Worm (Caenorhabditis elegans) whole organism, young adult: ENCODE data around the gene nhr-152.

ENCODE experiments used
- B0019.2 ChIP-seq: fragments of 200-800 bp; sonication (Bioruptor generic); conservative IDR thresholded peaks from 2 replicates; pipeline ENCODE4 v1.3.6; 2022; ENCODE audit warnings: missing genetic modification reagents, missing genetic modification characterization, missing compliant biosample characterization
- B0035.1 ChIP-seq: sonication (generic microtip); optimal IDR thresholded peaks from 2 replicates; lab custom pipeline; 2016; ENCODE audit warnings: missing genetic modification characterization, mild to moderate bottlenecking, missing compliant biosample characterization, missing genotype, missing genetic modification reagents
- B0261.1 ChIP-seq: sonication (generic microtip); optimal IDR thresholded peaks from 2 replicates; lab custom pipeline; 2016; ENCODE audit warnings: mild to moderate bottlenecking, missing genetic modification characterization, moderate library complexity, missing compliant biosample characterization
- C06A6.2 ChIP-seq: fragments of 200-800 bp; sonication (Bioruptor generic); conservative IDR thresholded peaks from 2 replicates; pipeline ENCODE4 v1.3.6; 2022; ENCODE audit warnings: missing genetic modification characterization, missing compliant biosample characterization
- F39B2.1 ChIP-seq: fragments of 200-800 bp; sonication (Bioruptor generic); IDR thresholded peaks from 2 replicates; pipeline ENCODE4 v1.3.6; 2022; ENCODE audit warnings: missing genetic modification reagents, missing genetic modification characterization, missing compliant biosample characterization
- aptf-3 ChIP-seq: fragments of 200-800 bp; sonication (Bioruptor generic); IDR thresholded peaks from 2 replicates; pipeline ENCODE4 v1.3.6; 2022; ENCODE audit warnings: missing genetic modification characterization, missing compliant biosample characterization
- attf-3 ChIP-seq: fragments of 200-800 bp; sonication (Bioruptor generic); conservative IDR thresholded peaks from 2 replicates; pipeline ENCODE4 v1.3.6; 2022; ENCODE audit warnings: missing genetic modification reagents, missing genetic modification characterization, missing compliant biosample characterization
- hmg-1.2 ChIP-seq: fragments of 200-800 bp; sonication (Bioruptor generic); IDR thresholded peaks from 2 replicates; pipeline ENCODE4 v1.3.6; 2022; ENCODE audit warnings: missing genetic modification reagents, missing genetic modification characterization, missing compliant biosample characterization
- hrde-1 ChIP-seq: sonication (generic microtip); optimal IDR thresholded peaks from 2 replicates; lab custom pipeline; 2016; ENCODE audit warnings: missing genetic modification characterization, mild to moderate bottlenecking, missing compliant biosample characterization, moderate library complexity, missing genotype, missing genetic modification reagents, borderline replicate concordance
- nhr-179 ChIP-seq: sonication (generic microtip); optimal IDR thresholded peaks from 2 replicates; lab custom pipeline; 2016; ENCODE audit warnings: mild to moderate bottlenecking, missing genetic modification characterization, missing compliant biosample characterization
- nhr-80 ChIP-seq: sonication (generic microtip); optimal IDR thresholded peaks from 2 replicates; lab custom pipeline; 2016; ENCODE audit warnings: missing genetic modification characterization, missing compliant biosample characterization
- pha-4 ChIP-seq: fragments of 150-350 bp; sonication (generic microtip); optimal IDR thresholded peaks from 2 replicates; lab custom pipeline; 2014; ENCODE audit warnings: missing biosample characterization, missing genetic modification reagents, missing genetic modification characterization
- repo-1 ChIP-seq: sonication (generic microtip); optimal IDR thresholded peaks from 2 replicates; lab custom pipeline; 2017; ENCODE audit warnings: mild to moderate bottlenecking, missing genetic modification characterization, missing compliant biosample characterization
- somi-1 ChIP-seq: fragments of 200-800 bp; sonication (Bioruptor generic); optimal IDR thresholded peaks from 2 replicates; lab custom pipeline; 2018; ENCODE audit warnings: mild to moderate bottlenecking, missing genetic modification characterization, missing compliant biosample characterization
- unc-62 ChIP-seq: fragments of 150-350 bp; optimal IDR thresholded peaks from 2 replicates; lab custom pipeline; 2014; ENCODE audit warnings: missing biosample characterization, missing genetic modification reagents, missing genetic modification characterization
- xnd-1 ChIP-seq: sonication (generic microtip); optimal IDR thresholded peaks from 2 replicates; lab custom pipeline; 2016; ENCODE audit warnings: missing genotype, missing genetic modification reagents, missing genetic modification characterization, missing compliant biosample characterization
- ztf-26 ChIP-seq: sonication (generic microtip); optimal IDR thresholded peaks from 2 replicates; lab custom pipeline; 2017; ENCODE audit warnings: missing genetic modification characterization, missing compliant biosample characterization
- ztf-28 ChIP-seq: fragments of 200-800 bp; sonication (Bioruptor generic); IDR thresholded peaks from 2 replicates; pipeline ENCODE4 v1.3.6; 2022; ENCODE audit warnings: missing genetic modification reagents, missing genetic modification characterization, missing compliant biosample characterization
- ztf-3 ChIP-seq: fragments of 200-800 bp; sonication (Bioruptor generic); optimal IDR thresholded peaks from 2 replicates; lab custom pipeline; 2018; ENCODE audit warnings: mild to moderate bottlenecking, missing genetic modification characterization, missing compliant biosample characterization

The nhr-152 gene

ce11 chrV:7735319-7735718, 49.2 kb downstream of the nhr-152 start, which contains the start of gene srr-10:
srr-10 (plus strand) TSS chrV:7735619.
- no peak for TF ChIP-seq F39B2.1 (GFP tag; lab: Robert Waterston, UW)
- TF ChIP-seq B0019.2 (GFP tag; lab: Robert Waterston, UW) = no peak
- no peak for TF ChIP-seq ztf-28 (GFP tag; lab: Robert Waterston, UW)
- no peak for TF ChIP-seq unc-62 (GFP tag; lab: Kevin White, UChicago)
- TF ChIP-seq B0261.1 = no peak
- no peak for TF ChIP-seq ztf-3 (GFP tag; lab: Kevin White, UChicago)
- TF ChIP-seq repo-1 = no peak
- no peak for TF ChIP-seq nhr-179 (tag; lab: Kevin White, UChicago)
- TF ChIP-seq hrde-1 (tag; lab: Kevin White, UChicago) = no peak
- TF ChIP-seq attf-3 = no peak
- no peak for TF ChIP-seq ztf-26 (tag; lab: Kevin White, UChicago)
- no peak for TF ChIP-seq B0035.1
- TF ChIP-seq nhr-80 (tag; lab: Kevin White, UChicago) = no peak
- no peak for TF ChIP-seq somi-1 (GFP tag; lab: Kevin White, UChicago)
- TF ChIP-seq aptf-3 (GFP tag; lab: Robert Waterston, UW) = no peak

ce11 chrV:7737710-7738109, 51.6 kb downstream of the nhr-152 start, which contains the start of gene srr-9:
srr-9 (plus strand) TSS chrV:7738010.
- TF ChIP-seq hmg-1.2 (GFP tag; lab: Robert Waterston, UW) (0 out of 2 replicates have a peak, but pooled peaks have one; percentile 10), xnd-1 (tag; lab: Kevin White, UChicago) (no peak), C06A6.2 (GFP tag; lab: Robert Waterston, UW) (no peak), pha-4 (tag; lab: Kevin White, UChicago) (no peak)
